Fruit fly (Drosophila melanogaster): ENCODE data around the gene CG15923.
A peak's percentile ranks its signal among the peaks of the same experiment; 100 is the strongest.

CG15923 gene

DNA sequence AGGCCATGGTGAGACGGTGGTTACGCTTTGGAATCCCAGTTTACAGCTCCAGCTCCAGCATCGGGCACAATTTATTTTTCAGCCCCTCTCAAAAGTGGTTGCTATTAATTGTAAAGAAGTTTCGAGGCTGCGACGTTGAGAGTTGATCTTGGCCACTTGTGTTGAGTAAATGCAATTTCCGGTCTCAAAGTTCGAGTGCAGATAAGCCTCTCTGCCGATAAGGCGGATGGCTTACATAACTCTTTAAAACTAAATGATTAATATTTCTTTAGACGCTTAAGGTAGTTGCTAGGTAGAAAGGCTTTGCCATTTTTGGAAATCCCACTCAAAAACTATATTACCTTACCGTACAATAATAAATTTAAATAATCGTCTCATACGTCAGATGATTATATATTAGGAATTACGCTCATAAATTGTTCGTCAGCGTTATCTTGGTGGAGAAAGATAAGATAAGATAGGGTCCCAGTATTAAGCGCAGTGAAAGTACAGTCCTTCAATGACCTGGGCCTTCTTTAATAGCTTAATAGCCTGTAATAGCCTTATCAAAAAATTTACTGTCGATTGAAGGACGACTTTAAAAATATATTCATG, 11.0 kb downstream of the CG15923 start:
- TF ChIP-seq CTCF (optimal IDR thresholded peaks at IDR 0.05) (no peak), CG8478 (optimal IDR thresholded peaks at IDR 0.05) (no peak)

DNA sequence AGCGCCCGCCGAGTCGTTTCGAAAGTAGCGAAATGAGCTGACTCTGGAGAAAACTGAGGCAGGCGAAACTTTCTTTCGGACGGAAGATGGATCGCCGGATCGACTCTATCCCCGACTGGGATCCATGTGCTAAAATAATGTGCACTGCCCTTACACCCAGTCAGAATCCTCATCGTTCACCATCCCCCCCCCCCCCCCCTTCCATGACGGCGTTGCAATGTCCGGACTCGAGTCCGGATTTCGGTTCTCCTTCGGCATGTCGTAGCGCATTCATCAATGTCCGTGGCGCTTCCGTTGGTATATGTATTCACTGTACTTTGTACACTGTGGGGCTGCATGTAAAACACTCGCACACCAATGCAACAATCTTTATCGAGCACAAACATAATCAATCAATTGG, 11.6 kb downstream of the CG15923 start:
- TF ChIP-seq CG8478 (optimal IDR thresholded peaks at IDR 0.05) (no peak), CTCF (optimal IDR thresholded peaks at IDR 0.05) (no peak)

DNA sequence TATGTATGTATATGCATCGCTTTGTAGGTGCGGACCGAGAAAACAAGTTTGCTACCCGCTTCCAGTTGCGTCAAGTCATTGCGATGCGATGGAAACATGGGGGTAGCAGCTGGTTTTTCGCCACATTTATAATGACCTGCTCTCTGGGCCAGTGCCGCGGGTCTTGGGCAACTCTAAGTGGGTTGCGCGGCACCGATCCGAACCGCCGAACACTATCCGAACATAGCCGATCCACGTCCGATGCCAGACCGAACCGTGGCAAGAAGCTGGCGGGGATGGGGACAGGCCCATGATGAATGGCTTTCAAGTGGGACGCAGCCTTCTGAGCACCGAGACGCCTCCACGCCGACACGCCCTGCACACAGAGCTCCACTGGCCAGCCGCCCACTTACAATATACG, 12.6 kb downstream of the CG15923 start:
- TF ChIP-seq CG8478 (optimal IDR thresholded peaks at IDR 0.05) (no peak), CTCF (optimal IDR thresholded peaks at IDR 0.05) (no peak)

DNA sequence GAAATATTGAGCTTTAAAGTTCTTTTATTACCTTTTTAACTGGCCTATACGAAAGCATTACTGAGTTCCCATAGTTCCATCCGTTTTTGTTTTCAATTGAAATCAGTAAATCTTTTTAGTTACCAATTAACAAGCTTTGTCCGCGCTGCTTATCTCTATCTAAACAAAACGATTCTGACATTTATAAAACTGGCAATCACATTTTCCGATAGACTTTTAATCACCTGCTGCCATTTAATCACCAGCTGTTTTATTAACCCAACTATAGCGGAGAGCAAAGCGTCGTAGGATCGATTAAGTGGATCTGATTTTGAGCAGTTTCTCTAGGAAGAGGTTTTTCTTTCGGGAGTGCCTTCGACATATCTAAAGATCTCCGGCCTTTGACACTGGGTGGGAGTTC, 14.1 kb downstream of the CG15923 start:
- TF ChIP-seq CG8478 (optimal IDR thresholded peaks at IDR 0.05) (no peak), CTCF (optimal IDR thresholded peaks at IDR 0.05) (no peak)

DNA sequence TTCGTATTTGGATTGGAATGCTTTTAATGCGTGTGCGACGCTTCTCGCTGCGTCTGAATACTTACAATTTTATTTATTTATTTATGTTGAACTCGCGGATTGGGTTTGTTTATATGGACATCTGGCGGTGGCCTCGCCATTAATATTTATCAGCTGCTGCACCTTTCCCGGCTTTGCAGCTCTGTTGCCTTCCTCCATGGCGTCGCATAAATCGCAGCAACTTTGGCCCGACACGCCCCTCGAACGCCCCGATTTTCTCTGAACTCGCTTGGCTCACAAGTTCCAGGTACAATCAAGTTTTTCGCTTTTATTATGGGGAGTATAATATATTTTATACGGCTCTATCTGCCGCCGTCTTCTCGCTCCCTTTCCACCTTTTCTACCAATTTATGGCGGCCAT, 16.6 kb downstream of the CG15923 start:
- no peak for TF ChIP-seq CG8478 (optimal IDR thresholded peaks at IDR 0.05)

DNA sequence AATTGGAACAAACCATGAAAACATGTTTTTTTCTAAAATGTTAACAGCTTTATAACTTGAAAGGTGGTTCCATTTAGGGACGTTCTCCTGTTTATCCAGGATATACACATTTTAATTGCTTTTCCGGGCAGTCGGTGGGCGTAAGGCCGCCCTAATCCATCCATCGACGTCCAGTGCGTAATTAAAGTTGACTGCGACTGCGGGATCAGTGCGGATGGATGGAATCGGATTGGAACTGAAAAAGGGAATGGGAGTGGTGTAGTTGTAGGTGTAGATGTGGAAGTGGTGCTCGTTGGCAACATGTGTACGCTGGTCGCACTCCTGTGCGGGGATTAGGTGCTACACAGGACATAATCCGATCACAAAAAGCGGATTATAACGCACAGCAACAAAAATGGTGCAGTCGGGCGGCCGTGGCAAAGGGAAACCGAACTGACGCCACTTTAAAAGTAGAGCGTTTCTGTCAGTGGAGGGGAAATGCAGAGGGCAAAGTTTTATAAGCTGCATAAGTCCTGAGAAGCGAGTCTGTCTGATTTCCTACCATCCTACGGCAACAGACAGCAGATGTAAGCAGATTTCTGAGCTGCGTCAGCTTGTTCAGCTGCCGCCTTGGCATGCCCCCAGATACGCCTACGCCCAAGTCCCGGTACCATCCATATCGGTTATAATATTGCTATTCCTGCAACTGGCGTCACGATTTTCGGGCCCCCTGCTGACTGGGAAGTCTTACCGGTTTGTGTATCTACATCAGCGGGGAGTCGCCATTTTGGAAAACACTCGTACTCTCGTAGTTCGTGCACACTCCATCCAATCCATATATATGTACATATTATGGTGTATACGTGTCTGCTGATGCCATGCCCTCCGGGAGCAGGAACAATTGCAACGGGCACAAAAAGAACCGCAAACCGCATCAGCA, 19.0 kb downstream of the CG15923 start:
- TF ChIP-seq CTCF (optimal IDR thresholded peaks at IDR 0.05), result no peak

DNA sequence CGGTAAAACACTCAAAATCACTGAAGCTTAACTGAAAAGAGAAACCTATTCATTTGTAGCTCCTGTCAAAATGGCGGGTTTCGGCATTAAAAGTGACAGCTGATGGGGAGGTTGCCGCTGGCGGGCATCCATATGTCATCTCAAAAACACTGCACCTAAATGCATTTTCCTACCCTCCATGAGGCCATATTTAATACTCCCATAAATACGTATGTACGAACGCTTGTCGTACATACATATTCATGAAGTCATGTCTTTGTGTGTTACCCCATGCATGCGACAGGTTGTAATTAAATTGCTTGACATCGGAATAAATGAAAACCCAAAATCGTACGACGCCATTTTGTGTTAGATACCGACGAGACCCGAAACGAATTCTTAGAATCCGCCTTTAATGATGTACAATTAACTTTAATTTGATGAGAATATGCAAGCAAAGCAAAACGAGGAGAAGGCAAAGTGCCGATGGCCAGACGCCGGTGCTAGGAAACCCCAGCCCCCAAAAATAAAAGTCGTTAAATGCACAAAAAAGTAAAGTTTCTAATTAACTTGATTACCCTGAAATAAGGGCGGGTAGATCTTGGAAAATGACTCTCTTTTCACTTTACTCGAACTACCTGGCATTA, 20.3 kb downstream of the CG15923 start:
- no peak for TF ChIP-seq CG8478 (optimal IDR thresholded peaks at IDR 0.05)
- no peak for TF ChIP-seq CTCF (optimal IDR thresholded peaks at IDR 0.05)

DNA sequence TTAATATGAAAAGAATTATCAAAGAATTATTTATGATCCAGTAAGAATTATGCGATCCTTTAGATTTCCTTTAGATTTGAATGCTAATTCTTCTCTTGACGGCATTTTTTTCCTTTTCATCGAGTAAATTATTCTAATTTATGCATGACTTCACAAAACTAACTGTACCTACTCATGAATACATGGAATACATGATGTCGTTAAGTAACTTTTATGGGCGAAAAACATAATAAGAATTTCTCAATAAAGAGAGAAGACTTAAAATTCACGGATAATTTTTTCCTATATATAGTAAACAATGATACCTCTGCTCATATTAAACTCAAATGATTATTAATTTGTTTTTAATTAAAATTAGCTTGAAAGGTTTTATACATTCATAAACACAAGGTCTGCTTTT, 20.8 kb downstream of the CG15923 start:
- TF ChIP-seq CG8478 (optimal IDR thresholded peaks at IDR 0.05) (no peak), CTCF (optimal IDR thresholded peaks at IDR 0.05) (no peak)

DNA sequence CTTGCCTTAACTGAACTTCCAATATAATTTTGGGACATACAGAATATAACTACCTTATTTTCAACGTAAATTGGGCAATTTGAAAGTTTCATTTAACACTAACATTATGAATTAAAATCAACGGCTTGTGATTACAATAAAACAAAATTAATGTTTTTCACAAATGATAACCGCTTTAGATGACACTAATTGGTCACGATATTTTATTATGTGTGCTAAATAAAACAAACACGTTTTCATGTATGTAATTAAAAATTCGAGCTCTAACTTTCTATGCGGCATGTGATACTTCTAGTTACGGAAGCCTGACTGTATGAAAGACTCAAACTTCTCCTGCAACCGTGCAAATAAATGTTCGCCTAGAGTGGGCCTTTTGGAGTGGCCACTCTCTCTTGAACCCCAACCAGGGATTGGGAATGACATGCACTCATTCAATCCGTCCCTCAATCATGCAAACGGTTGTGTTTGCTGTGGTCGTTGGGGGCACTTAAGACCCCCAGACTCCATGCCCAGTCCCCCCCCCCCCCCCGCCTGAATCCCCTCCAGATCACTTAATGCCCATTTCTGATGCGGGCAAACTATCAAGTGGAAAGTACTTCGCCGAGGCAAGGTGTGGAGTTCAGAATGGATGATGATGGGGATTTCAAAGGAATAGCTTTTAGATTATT, 21.4 kb downstream of the CG15923 start:
- TF ChIP-seq CTCF (optimal IDR thresholded peaks at IDR 0.05), result no peak
- TF ChIP-seq CG8478 (optimal IDR thresholded peaks at IDR 0.05), result no peak

DNA sequence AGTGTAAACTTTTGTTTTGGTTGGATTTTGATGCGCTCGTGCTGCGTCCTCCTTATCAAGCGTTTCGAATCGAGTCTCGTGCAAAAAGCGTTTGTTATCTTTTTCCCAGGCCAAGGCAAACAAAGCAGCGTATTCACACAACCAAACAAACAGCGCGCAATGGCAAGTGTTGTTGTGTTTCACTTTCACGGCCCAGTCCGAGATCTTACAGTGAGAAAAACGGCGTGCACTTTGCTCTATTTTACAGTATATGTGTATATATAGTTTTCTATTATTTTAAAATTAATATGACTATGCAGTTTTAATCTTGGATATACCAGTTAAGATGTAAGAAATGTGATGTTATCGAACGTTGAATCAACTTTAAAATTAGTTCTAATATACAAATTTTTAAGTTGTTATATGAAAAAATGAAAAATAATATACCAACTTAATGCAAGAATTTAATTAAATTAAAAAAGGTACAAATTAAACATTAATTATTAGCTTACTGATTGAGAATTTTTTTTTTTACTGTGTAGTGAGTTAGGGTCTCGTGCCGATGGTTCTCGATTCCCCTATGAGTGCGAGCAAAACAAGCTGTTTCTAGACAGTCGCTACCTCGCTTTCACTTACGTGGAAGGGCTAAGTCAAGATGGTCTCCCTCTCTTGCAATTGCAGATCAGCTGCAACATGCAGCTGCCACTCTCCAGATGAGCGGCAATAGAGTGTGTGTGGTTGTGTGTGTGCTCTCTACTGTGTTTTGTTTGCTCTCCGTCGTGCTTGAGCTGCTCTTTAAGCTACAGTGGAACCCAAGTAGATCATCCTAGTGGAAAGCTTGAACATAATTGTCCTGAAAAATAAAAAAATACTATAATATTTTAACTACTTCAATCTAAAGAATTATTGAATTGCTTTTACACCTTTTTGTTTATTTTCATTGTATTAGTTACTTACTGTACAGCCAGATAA, 22.2 kb downstream of the CG15923 start:
- TF ChIP-seq CTCF (optimal IDR thresholded peaks at IDR 0.05), result no peak
- TF ChIP-seq CG8478 (optimal IDR thresholded peaks at IDR 0.05), result no peak

DNA sequence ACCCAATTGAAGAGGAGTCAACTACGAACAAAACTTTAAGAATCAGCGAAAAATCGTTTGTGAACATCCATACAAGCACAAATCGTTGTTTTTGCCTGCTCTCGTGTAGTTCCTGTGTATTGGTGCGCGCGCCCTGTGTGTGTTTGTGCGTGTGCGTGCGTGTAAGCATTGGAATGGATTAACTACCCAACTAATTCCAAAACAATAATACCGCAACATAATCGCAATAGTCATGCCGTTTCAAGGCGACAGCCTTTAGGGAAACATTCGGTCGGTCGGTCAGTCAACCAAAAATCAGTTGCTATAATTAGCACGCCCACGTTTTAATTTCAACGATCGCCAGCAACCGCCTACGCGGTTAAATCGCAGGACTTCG, 23.2 kb downstream of the CG15923 start:
- TF ChIP-seq CTCF (optimal IDR thresholded peaks at IDR 0.05) (no peak), CG8478 (optimal IDR thresholded peaks at IDR 0.05) (no peak)

DNA sequence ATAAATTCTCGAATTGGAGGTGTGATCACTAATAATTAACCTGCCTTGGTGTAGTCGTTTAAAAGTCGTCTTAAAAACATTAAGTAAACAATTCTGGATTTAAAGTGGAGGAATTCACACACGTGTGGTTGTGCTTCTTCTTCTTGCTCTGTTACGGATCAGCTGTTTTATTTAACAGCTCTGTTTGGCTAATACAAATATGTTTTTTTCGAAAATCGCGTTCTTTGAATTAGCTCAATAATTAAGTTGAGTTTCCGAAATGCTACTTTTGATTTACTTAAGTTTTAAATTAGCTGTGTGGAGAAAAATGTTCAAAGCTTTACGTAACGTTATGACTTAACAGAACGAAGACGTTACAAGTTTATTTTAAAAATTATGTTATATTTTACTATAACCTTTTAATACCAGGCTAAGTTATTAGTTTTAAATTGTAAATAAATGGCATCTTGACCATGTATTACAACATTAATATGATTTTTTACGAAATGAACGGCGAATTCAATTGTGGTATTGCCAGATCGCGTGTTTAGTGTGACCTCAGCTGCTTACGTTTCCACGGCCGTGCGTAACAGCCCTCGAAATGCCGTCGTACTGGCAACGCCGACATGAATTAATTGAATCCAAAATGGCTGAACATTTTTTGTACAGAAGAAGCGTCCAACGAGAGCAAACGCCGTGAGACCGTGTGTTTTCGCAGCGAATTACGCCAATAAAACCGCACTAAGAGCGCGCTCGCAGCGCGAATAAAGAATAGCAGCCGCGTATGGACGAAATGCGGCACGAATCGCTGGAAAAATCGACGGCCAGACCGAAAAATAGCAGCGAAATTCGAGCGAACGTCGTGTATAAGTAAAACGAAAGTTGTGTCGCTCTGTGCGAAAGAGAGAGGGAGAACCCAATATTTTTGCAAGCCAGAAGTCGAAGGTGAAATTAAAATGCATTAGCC, 23.9 kb downstream of the CG15923 start, which contains the start of the genes Pus1 and bon:
Pus1 (minus strand) TSS at position 155 of the 946 bp plus-strand sequence.
bon (plus strand) TSS at position 623 of the 946 bp plus-strand sequence.
- TF ChIP-seq CG8478 (optimal IDR thresholded peaks at IDR 0.05) (no peak), CTCF (optimal IDR thresholded peaks at IDR 0.05) (peak in 1 of 2 experiments; percentile 5)

DNA sequence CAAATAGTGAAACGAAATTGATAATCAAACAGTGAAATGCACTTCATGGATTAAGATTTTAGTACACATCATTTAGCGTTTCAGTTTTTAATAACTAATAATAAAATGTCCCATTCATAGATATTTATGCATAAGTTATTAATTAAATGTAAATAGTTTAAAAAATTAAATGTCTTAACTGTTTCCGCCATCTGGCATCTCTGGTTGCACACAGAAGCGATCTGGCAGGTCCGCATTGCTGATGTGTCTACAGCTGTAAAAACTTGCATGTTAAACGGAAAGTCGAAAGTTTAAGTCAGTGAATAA, 28.3 kb downstream of the CG15923 start, which contains the start of gene Srp72:
Srp72 (plus strand) TSS at position 232 of the 306 bp plus-strand sequence.
- TF ChIP-seq CG8478 (optimal IDR thresholded peaks at IDR 0.05) (no peak), CTCF (optimal IDR thresholded peaks at IDR 0.05) (no peak)
